Fruit fly (Drosophila melanogaster): ENCODE measurements around the gene CtsL4.

CtsL4 gene

dm6 chr2L:10314327-10315210 lies 41.8 kb downstream of the CtsL4 start, which contains the start of the genes Usp14 and CG4972 (continued):
- peak; percentile 56 for TF ChIP-seq CG2116 (GFP tag; optimal IDR thresholded peaks at IDR 0.05)
- TF ChIP-seq CHES-1-like (GFP tag; optimal IDR thresholded peaks at IDR 0.05): no peak
- TF ChIP-seq Ada2b (GFP tag; IDR thresholded peaks at IDR 0.05): no peak
- 0 out of 2 replicates have a peak, but pooled peaks have one; percentile 9 for TF ChIP-seq sna (GFP tag; IDR thresholded peaks at IDR 0.05; ENCODE audit: partially characterized antibody)
- TF ChIP-seq Fer2 (tag; optimal IDR thresholded peaks at IDR 0.05): no peak
- peak; percentile 99 for TF ChIP-seq CG1603 (tag; optimal IDR thresholded peaks at IDR 0.05)
- TF ChIP-seq Dref (GFP tag; IDR thresholded peaks at IDR 0.05): peak; percentile 54
- TF ChIP-seq CG8924 (tag; optimal IDR thresholded peaks at IDR 0.05): peak; percentile 40
- no peak for TF ChIP-seq kay (GFP tag; optimal IDR thresholded peaks at IDR 0.05)
- no peak for TF ChIP-seq CG7357 (GFP tag; IDR thresholded peaks at IDR 0.05)
- peak; percentile 48 for TF ChIP-seq CG18262 (tag; optimal IDR thresholded peaks at IDR 0.05)
- TF ChIP-seq sens (GFP tag): peak; percentile 68
- TF ChIP-seq CG1529 (GFP tag; optimal IDR thresholded peaks at IDR 0.05): no peak
- peak; percentile 60 for TF ChIP-seq phol (tag; optimal IDR thresholded peaks at IDR 0.05)
- no peak for TF ChIP-seq exex (tag; optimal IDR thresholded peaks at IDR 0.05)
- TF ChIP-seq slp2 (GFP tag; optimal IDR thresholded peaks at IDR 0.05): no peak
- TF ChIP-seq Bdp1 (GFP tag; optimal IDR thresholded peaks at IDR 0.05): no peak
- peak; percentile 8 for TF ChIP-seq zen (tag; optimal IDR thresholded peaks at IDR 0.05)
- TF ChIP-seq CG6813 (GFP tag; optimal IDR thresholded peaks at IDR 0.05): no peak
- TF ChIP-seq D19B (GFP tag; optimal IDR thresholded peaks at IDR 0.05): no peak
- no peak for TF ChIP-seq gem (tag; optimal IDR thresholded peaks at IDR 0.05)
- no peak for TF ChIP-seq D19A (tag; optimal IDR thresholded peaks at IDR 0.05)
- TF ChIP-seq crp (GFP tag; optimal IDR thresholded peaks at IDR 0.05): peak in 1 of 2 experiments; percentile 78
- peak; percentile 11 for TF ChIP-seq tio (GFP tag; optimal IDR thresholded peaks at IDR 0.05)
- no peak for TF ChIP-seq Sox102F (GFP tag; optimal IDR thresholded peaks at IDR 0.05)
- peak; percentile 41 for TF ChIP-seq CG12659 (GFP tag; optimal IDR thresholded peaks at IDR 0.05)
- TF ChIP-seq CG8290 (GFP tag; optimal IDR thresholded peaks at IDR 0.05): peak; percentile 6
- TF ChIP-seq CG8290 (tag; optimal IDR thresholded peaks at IDR 0.05): no peak
- 0 out of 3 replicates have a peak, but pooled peaks have one; percentile 15 for TF ChIP-seq CG34422 (GFP tag; IDR thresholded peaks at IDR 0.05)
- TF ChIP-seq corto (GFP tag; optimal IDR thresholded peaks at IDR 0.05): no peak
- no peak for TF ChIP-seq Drgx (GFP tag; IDR thresholded peaks at IDR 0.05)
- TF ChIP-seq CG2712 (tag; optimal IDR thresholded peaks at IDR 0.05): peak; percentile 33
- no peak for TF ChIP-seq seq (GFP tag; IDR thresholded peaks at IDR 0.05)
- no peak for TF ChIP-seq gcm2 (GFP tag; optimal IDR thresholded peaks at IDR 0.05)
- peak; percentile 41; the same call in 1 of the 2 replicates for TF ChIP-seq MBD-R2 (GFP tag; IDR thresholded peaks at IDR 0.05)
- no peak for TF ChIP-seq Blimp-1 (GFP tag; optimal IDR thresholded peaks at IDR 0.05)
- no peak for TF ChIP-seq CG5245 (GFP tag; optimal IDR thresholded peaks at IDR 0.05)
- TF ChIP-seq CG13287 (GFP tag; IDR thresholded peaks at IDR 0.05; ENCODE audit: partially characterized antibody): peak; percentile 23; the same call in 1 of the 2 replicates
- TF ChIP-seq lola (GFP tag; optimal IDR thresholded peaks at IDR 0.05): peak in 1 of 3 experiments; percentile 2
- peak; percentile 99 for TF ChIP-seq CG30020 (tag; optimal IDR thresholded peaks at IDR 0.05)
- no peak for TF ChIP-seq fd64A (GFP tag; optimal IDR thresholded peaks at IDR 0.05)
- TF ChIP-seq CG18599 (GFP tag; optimal IDR thresholded peaks at IDR 0.05): no peak
- no peak for TF ChIP-seq gce (GFP tag; IDR thresholded peaks at IDR 0.05)
- TF ChIP-seq Optix (GFP tag; IDR thresholded peaks at IDR 0.05): no peak
- TF ChIP-seq CG14441 (GFP tag; IDR thresholded peaks at IDR 0.05): no peak
- no peak for TF ChIP-seq CG30431 (GFP tag; optimal IDR thresholded peaks at IDR 0.05)
- TF ChIP-seq tx (GFP tag; optimal IDR thresholded peaks at IDR 0.05): no peak
- TF ChIP-seq bsh (GFP tag; optimal IDR thresholded peaks at IDR 0.05): no peak
